Worm (Caenorhabditis elegans): ENCODE measurements around the gene C49H3.12.

The C49H3.12 gene

ce11 chrIV:7927218-7927617, at the start of gene C49H3.12:
Gene C49H3.12, minus strand, starts transcription at chrIV:7927318.
- TF ChIP-seq mep-1 (tag; optimal IDR thresholded peaks at IDR 0.05) (no peak), tbx-8 (GFP tag; optimal IDR thresholded peaks at IDR 0.05) (no peak), pha-4 (tag; optimal IDR thresholded peaks at IDR 0.05) (no peak)

- TF ChIP-seq unc-39 (tag; optimal IDR thresholded peaks at IDR 0.05) (no peak), zip-8 (tag; optimal IDR thresholded peaks at IDR 0.05) (no peak), ces-1 (GFP tag; optimal IDR thresholded peaks at IDR 0.05) (no peak), sem-2 (GFP tag; optimal IDR thresholded peaks at IDR 0.05) (no peak), mep-1 (tag; optimal IDR thresholded peaks at IDR 0.05) (no peak), hlh-1 (tag; optimal IDR thresholded peaks at IDR 0.05) (no peak), pha-4 (tag; optimal IDR thresholded peaks at IDR 0.05) (no peak), lin-32 (GFP tag; optimal IDR thresholded peaks at IDR 0.05) (no peak), nhr-12 (tag; optimal IDR thresholded peaks at IDR 0.05) (no peak), cnd-1 (tag; optimal IDR thresholded peaks at IDR 0.05) (no peak)
These were observed 49.1 kb upstream of the C49H3.12 start, which contains the start of gene F57H12.6 for ce11 chrIV:7976210-7976609. Gene F57H12.6, minus strand, starts transcription at chrIV:7976310.

- TF ChIP-seq mep-1 (tag; optimal IDR thresholded peaks at IDR 0.05) (no peak), elt-3 (tag; optimal IDR thresholded peaks at IDR 0.05) (no peak), unc-39 (tag; optimal IDR thresholded peaks at IDR 0.05) (no peak)
These were observed 39.9 kb upstream of the C49H3.12 start, which contains the start of gene F57H12.5 for ce11 chrIV:7967006-7967405. Gene F57H12.5, plus strand, starts transcription at chrIV:7967306.

- TF ChIP-seq nhr-76 (tag; optimal IDR thresholded peaks at IDR 0.05) = no peak
- no peak for TF ChIP-seq nhr-2 (tag; optimal IDR thresholded peaks at IDR 0.05)
- TF ChIP-seq snpc-4 (tag; optimal IDR thresholded peaks at IDR 0.05) = no peak
- no peak for TF ChIP-seq ham-2 (GFP tag; optimal IDR thresholded peaks at IDR 0.05)
- TF ChIP-seq cnd-1 (tag; optimal IDR thresholded peaks at IDR 0.05) = no peak
- TF ChIP-seq elt-1 (tag; optimal IDR thresholded peaks at IDR 0.05; ENCODE audit: borderline replicate concordance, insufficient read depth) = no peak
These were observed 34.8 kb upstream of the C49H3.12 start for ce11 chrIV:7961889-7962342.

ce11 chrIV:7958092-7958491, 31.0 kb upstream of the C49H3.12 start:
- TF ChIP-seq ztf-11 (tag; optimal IDR thresholded peaks at IDR 0.05) (no peak), snpc-4 (tag; optimal IDR thresholded peaks at IDR 0.05) (no peak), nhr-76 (tag; optimal IDR thresholded peaks at IDR 0.05) (no peak), ces-1 (GFP tag; optimal IDR thresholded peaks at IDR 0.05) (no peak), sem-2 (GFP tag; optimal IDR thresholded peaks at IDR 0.05) (no peak), mls-2 (tag; optimal IDR thresholded peaks at IDR 0.05) (no peak), ceh-83 (GFP tag; optimal IDR thresholded peaks at IDR 0.05) (no peak), elt-3 (tag; optimal IDR thresholded peaks at IDR 0.05) (no peak), M03D4.4 (tag; optimal IDR thresholded peaks at IDR 0.05) (no peak), mab-5 (tag; optimal IDR thresholded peaks at IDR 0.05) (no peak), pha-4 (tag; optimal IDR thresholded peaks at IDR 0.05) (no peak), nhr-237 (tag; optimal IDR thresholded peaks at IDR 0.05) (no peak), ceh-43 (GFP tag; optimal IDR thresholded peaks at IDR 0.05) (no peak), tbx-8 (GFP tag; optimal IDR thresholded peaks at IDR 0.05) (no peak), hlh-1 (tag; optimal IDR thresholded peaks at IDR 0.05) (no peak), bed-3 (GFP tag; optimal IDR thresholded peaks at IDR 0.05) (no peak), ham-2 (GFP tag; optimal IDR thresholded peaks at IDR 0.05) (no peak), nhr-28 (tag; optimal IDR thresholded peaks at IDR 0.05) (no peak), blmp-1 (tag; optimal IDR thresholded peaks at IDR 0.05) (no peak), unc-62 (GFP tag; optimal IDR thresholded peaks at IDR 0.05) (no peak)

- TF ChIP-seq unc-62 (GFP tag; optimal IDR thresholded peaks at IDR 0.05) (no peak), nhr-237 (tag; optimal IDR thresholded peaks at IDR 0.05) (no peak), cnd-1 (tag; optimal IDR thresholded peaks at IDR 0.05) (no peak), snpc-4 (tag; optimal IDR thresholded peaks at IDR 0.05) (no peak), lin-13 (tag; optimal IDR thresholded peaks at IDR 0.05) (no peak), lsy-2 (tag; optimal IDR thresholded peaks at IDR 0.05) (no peak), unc-39 (tag; optimal IDR thresholded peaks at IDR 0.05) (no peak), mep-1 (tag; optimal IDR thresholded peaks at IDR 0.05) (no peak), drap-1 (GFP tag; optimal IDR thresholded peaks at IDR 0.05) (no peak), ceh-39 (tag; optimal IDR thresholded peaks at IDR 0.05) (no peak), nhr-76 (tag; optimal IDR thresholded peaks at IDR 0.05) (no peak), ceh-43 (GFP tag; optimal IDR thresholded peaks at IDR 0.05) (no peak), ceh-83 (GFP tag; optimal IDR thresholded peaks at IDR 0.05) (no peak), lin-32 (GFP tag; optimal IDR thresholded peaks at IDR 0.05) (no peak), mab-5 (tag; optimal IDR thresholded peaks at IDR 0.05) (no peak)
These were observed 30.4 kb upstream of the C49H3.12 start, which contains the start of gene frpr-10 for ce11 chrIV:7957504-7957903. Gene frpr-10, plus strand, starts transcription at chrIV:7957804.

Data from whole organism, mixed stage, embryonic.